Worm (Caenorhabditis elegans) whole organism, L1 larva: ENCODE measurements around the gene F08H9.4.

Experiments used
- aly-2 ChIP-seq: fragments of 150-350 bp; optimal IDR thresholded peaks from 2 replicates; lab custom pipeline; 2014; ENCODE audit warnings: missing biosample characterization, missing genetic modification characterization
- hpl-2 ChIP-seq: fragments of 150-350 bp; optimal IDR thresholded peaks from 2 replicates; lab custom pipeline; 2014; ENCODE audit warnings: missing biosample characterization, missing genetic modification reagents, missing genetic modification characterization
- lsy-2 ChIP-seq, 2 experiments: fragments of 150-350 bp; optimal IDR thresholded peaks; 2 replicates each; lab custom pipeline; 2014; ENCODE audit warnings: missing biosample characterization in 2 of 2, missing genetic modification characterization in 2 of 2
- nhr-76 ChIP-seq: sonication (generic microtip); optimal IDR thresholded peaks from 2 replicates; lab custom pipeline; 2017; ENCODE audit warnings: missing biosample characterization, missing genetic modification characterization
- sptf-1 ChIP-seq: fragments of 150-350 bp; optimal IDR thresholded peaks from 2 replicates; lab custom pipeline; 2014; ENCODE audit warnings: missing biosample characterization, missing genetic modification characterization
- swsn-7 ChIP-seq: sonication (generic microtip); optimal IDR thresholded peaks from 2 replicates; lab custom pipeline; 2016; ENCODE audit warnings: missing genetic modification characterization, missing compliant biosample characterization

- TF ChIP-seq sptf-1 (tag; lab: Kevin White, UChicago) (no peak), nhr-76 (tag; lab: Kevin White, UChicago) (no peak), hpl-2 (no peak), aly-2 (tag; lab: Kevin White, UChicago) (no peak), lsy-2 (tag; optimal IDR thresholded peaks at IDR 0.05; lab: Kevin White, UChicago) (no peak), swsn-7 (tag; lab: Kevin White, UChicago) (no peak)
These were observed 50.2 kb downstream of the F08H9.4 start for ce11 chrV:14414032-14414431.
